Fruit fly (Drosophila melanogaster) Kc167 (cell line): ENCODE measurements around the gene CG5262.

Source experiments
- Myc ChIP-seq: fragments of >200 bp; optimal IDR thresholded peaks from 2 replicates; lab custom pipeline; 2017; ENCODE audit warnings: missing external identifiers
- Sin3A ChIP-seq: fragments of >200 bp; optimal IDR thresholded peaks from 2 replicates; lab custom pipeline; 2018; ENCODE audit warnings: missing external identifiers
- h ChIP-seq: fragments of >200 bp; optimal IDR thresholded peaks from 3 replicates; lab custom pipeline; 2018; ENCODE audit warnings: missing external identifiers
- insv ChIP-seq: fragments of >200 bp; optimal IDR thresholded peaks from 3 replicates; lab custom pipeline; 2018; ENCODE audit warnings: missing external identifiers
- psq ChIP-seq: fragments of >200 bp; optimal IDR thresholded peaks from 2 replicates; lab custom pipeline; 2017; ENCODE audit warnings: missing external identifiers
- ttk ChIP-seq: sonication (Bioruptor generic); optimal IDR thresholded peaks from 2 replicates; lab custom pipeline; 2017; ENCODE audit warnings: missing external identifiers

Gene CG5262

DNA sequence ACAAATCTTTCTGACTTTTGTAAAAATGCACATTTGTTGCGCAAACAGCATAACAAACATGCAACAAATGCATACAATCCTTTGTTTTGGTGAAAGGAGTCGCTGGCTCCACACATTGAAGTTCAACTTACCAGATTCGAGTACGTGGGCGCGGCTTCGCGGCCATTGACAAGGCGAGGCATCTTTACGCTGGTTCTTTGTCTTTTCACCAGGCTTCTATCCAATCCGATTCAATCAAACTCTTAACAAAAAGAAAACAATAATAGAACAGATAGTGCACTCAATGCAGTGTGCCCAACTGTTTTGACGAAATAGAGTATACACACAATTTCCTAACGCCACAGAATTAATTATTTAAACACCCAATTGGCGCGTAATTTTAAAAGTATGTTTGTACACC lies at the start of gene CG5262:
Gene CG5262 (minus strand): TSS at position 294 of the 400 bp plus-strand sequence.
- no peak for TF ChIP-seq psq (lab: Kevin White, UChicago)
- no peak for TF ChIP-seq Myc
- TF ChIP-seq Sin3A: no peak
- TF ChIP-seq ttk (lab: Kevin White, UChicago): no peak
- TF ChIP-seq h (lab: Kevin White, UChicago): no peak
- no peak for TF ChIP-seq insv (lab: Kevin White, UChicago)

dm6 chr3L:20474789-20475208 lies 44.5 kb upstream of the CG5262 start:
- no peak for TF ChIP-seq insv (lab: Kevin White, UChicago)
- no peak for TF ChIP-seq Myc
- TF ChIP-seq h (lab: Kevin White, UChicago): no peak

DNA sequence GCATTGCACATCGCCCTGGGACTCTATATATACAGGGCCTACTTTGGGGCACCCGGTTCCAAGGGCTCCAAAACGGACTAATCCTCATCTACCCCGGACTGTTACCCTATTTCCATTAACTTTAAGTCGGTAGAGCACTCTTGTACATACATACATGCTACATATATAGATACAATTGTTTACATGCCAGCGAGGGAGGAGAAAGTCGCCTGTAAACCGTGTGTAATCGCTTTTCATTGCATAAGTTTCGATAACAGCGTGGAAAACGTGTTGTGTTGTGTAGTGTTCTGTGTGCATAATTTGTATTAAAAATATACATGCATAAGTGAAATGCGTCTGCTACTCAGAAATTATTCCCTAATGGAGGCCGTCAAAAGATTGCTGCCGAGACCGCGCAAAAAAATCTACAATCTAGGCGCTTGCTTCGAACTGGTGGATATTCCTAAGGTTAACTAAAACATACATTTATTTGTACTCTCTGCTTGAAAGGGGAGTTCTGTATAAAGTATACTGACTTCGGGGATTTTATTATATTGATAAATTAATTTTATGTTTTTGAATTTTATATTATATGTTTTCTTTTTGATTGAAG lies 44.0 kb upstream of the CG5262 start, which contains the start of gene isoQC:
Gene isoQC (plus strand): TSS at position 270 of the 592 bp plus-strand sequence.
- TF ChIP-seq psq (lab: Kevin White, UChicago) (no peak), h (lab: Kevin White, UChicago) (no peak), insv (lab: Kevin White, UChicago) (no peak)

DNA sequence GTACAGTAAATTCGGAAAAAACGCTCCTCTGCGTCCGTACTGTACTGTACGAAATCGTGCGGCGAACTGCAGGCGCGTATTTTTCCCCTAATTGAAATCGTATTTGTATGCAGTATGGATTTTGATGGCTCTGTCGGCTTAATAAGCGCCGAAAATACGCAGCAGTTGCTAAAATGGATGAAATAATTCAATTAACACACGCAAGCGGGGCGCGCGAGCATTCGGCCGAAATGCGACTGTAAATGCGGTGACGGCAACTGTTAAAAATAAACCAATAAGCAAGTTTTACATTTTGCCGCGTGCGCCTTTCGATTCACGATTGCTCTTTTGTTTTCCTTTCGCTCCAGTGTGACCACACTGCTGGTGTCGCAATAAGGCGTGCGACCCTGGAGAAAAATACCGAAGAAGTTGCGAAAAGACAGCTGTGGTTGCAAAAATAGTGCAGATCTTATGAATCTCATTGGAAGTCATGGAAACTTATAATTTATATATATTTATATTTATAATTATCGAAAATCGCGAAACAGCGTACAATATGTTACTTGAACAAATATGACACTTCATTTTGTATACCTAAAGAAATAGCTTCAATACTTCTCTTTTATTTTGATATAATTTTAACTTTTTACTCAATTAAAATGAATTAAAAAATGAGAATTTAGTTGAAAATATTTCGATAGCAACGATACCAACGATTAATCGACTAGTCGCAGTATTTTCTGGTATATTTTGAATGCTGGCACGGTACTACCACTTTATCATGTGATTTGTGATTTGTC lies 42.9 kb upstream of the CG5262 start, which contains the start of the genes CG32428 and CG5969:
Gene CG32428 (minus strand): TSS at position 703 of the 779 bp plus-strand sequence.
Gene CG5969 (plus strand): TSS at position 763 of the 779 bp plus-strand sequence.
- no peak for TF ChIP-seq Myc
- no peak for TF ChIP-seq psq (lab: Kevin White, UChicago)
- TF ChIP-seq Sin3A: no peak
- no peak for TF ChIP-seq ttk (lab: Kevin White, UChicago)
- TF ChIP-seq insv (lab: Kevin White, UChicago): no peak
- no peak for TF ChIP-seq h (lab: Kevin White, UChicago)

dm6 chr3L:20472607-20473006 lies 42.3 kb upstream of the CG5262 start:
- TF ChIP-seq Sin3A (no peak), psq (lab: Kevin White, UChicago) (no peak), Myc (no peak), ttk (lab: Kevin White, UChicago) (no peak), h (lab: Kevin White, UChicago) (no peak), insv (lab: Kevin White, UChicago) (no peak)

DNA sequence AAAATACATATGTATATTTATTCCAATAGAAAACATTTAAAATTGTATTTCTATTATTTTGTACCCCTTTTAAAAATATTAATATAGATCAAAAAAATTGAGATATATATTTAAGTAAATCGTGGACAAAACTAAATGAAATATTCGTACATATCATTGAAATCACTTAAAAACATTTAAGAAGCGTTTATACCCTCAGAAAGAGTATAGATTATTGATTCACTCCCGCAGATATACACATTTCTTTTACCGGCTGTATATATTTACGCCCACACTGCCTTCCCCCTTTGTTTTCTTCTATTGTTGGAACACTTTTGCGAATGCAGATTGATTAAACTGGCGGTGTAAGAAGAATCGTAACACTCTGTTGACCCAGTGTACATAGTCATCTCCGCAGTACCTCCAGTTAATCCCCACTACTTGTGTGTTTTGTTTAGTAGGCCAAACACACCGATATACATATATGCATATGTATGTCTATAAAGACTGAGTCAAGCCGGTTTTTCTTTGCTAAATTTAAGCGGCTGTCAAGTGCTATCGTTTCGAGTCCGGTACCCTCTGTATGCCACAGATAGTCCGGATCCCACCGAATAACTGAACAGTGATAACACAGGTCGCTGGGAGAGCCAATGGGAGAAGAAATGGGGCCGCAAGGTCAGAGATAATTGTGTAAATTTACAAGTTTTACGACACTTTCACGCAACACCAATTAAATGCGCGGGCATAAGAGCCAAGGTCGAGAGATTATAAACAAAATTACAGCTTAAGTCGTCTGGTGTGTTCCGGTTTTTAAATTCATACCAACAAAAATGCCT lies 41.4 kb upstream of the CG5262 start:
- TF ChIP-seq h (lab: Kevin White, UChicago) (no peak), Sin3A (no peak), Myc (no peak), insv (lab: Kevin White, UChicago) (no peak), psq (lab: Kevin White, UChicago) (no peak), ttk (lab: Kevin White, UChicago) (no peak)

- TF ChIP-seq ttk (lab: Kevin White, UChicago) (no peak), psq (lab: Kevin White, UChicago) (no peak), Sin3A (no peak), insv (lab: Kevin White, UChicago) (no peak), Myc (no peak), h (lab: Kevin White, UChicago) (no peak)
Observed at dm6 chr3L:20470991-20471498, 40.8 kb upstream of the CG5262 start.

DNA sequence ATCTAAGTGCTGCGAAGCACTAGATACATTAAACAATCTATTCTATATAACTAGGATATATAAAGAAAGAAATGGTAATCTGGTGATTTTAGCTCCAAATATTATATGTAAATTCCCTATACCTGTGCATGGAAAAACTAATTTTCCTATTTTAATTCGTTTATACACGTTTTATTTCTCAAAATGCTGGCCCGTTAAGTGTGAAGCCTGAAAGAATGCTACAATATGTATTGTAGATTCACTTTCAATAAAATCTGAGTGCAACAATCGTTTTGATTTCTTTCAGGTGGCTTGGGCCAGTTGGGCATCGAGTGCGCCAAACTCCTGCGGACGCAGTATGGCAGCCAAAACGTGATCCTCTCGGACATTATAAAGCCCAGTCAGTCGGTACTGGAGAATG lies 37.2 kb upstream of the CG5262 start:
- TF ChIP-seq insv (lab: Kevin White, UChicago) (no peak), ttk (lab: Kevin White, UChicago) (no peak), h (lab: Kevin White, UChicago) (no peak), Myc (no peak), Sin3A (no peak), psq (lab: Kevin White, UChicago) (no peak)

DNA sequence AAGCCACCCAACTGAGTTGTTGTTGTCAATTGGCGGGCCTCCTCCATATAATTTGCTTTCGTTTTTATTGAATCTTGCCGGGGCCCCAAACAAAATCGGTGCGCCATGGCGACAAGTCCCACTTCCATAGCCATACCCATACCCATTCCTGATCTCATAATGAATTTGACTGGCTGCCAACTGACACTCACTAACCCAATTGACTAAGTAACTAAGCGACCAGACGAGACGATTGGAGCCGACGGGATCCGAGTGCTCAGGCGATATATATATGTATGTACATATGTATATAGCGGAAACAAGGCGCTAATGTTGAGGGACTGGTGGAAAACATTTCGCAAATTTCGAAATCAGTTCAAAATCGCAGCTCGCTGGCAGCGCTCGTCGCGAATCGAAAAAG lies 36.3 kb upstream of the CG5262 start, which contains the start of gene Tdh:
Gene Tdh (plus strand): TSS at position 346 of the 400 bp plus-strand sequence.
- TF ChIP-seq ttk (lab: Kevin White, UChicago): no peak
- no peak for TF ChIP-seq insv (lab: Kevin White, UChicago)
- TF ChIP-seq h (lab: Kevin White, UChicago): no peak
- TF ChIP-seq Myc: no peak
- TF ChIP-seq Sin3A: no peak
- no peak for TF ChIP-seq psq (lab: Kevin White, UChicago)

- TF ChIP-seq Sin3A (no peak), ttk (lab: Kevin White, UChicago) (no peak), Myc (no peak), psq (lab: Kevin White, UChicago) (no peak), insv (lab: Kevin White, UChicago) (no peak), h (lab: Kevin White, UChicago) (no peak)
Observed at dm6 chr3L:20465941-20466340, 35.7 kb upstream of the CG5262 start, which contains the start of gene CG42764. Gene CG42764, minus strand, starts transcription at chr3L:20466041.

- TF ChIP-seq h (lab: Kevin White, UChicago): no peak
- TF ChIP-seq psq (lab: Kevin White, UChicago): no peak
- TF ChIP-seq insv (lab: Kevin White, UChicago): no peak
- TF ChIP-seq Myc: no peak
- no peak for TF ChIP-seq Sin3A
- TF ChIP-seq ttk (lab: Kevin White, UChicago): no peak
Observed at dm6 chr3L:20464677-20465076, 34.4 kb upstream of the CG5262 start, which contains the start of gene atk. Gene atk, minus strand, starts transcription at chr3L:20464862.
